Fruit fly (Drosophila melanogaster) S2 (cell line): ENCODE measurements around the gene CG5188.

Experiments
- CG8478 ChIP-seq: fragments of >200 bp; optimal IDR thresholded peaks from 2 replicates; lab custom pipeline; 2018
- CTCF ChIP-seq, 2 experiments: fragments of >200 bp; optimal IDR thresholded peaks; 2 replicates each; lab custom pipeline; 2018

- TF ChIP-seq CG8478 (lab: Kevin White, UChicago), result no peak
- TF ChIP-seq CTCF (optimal IDR thresholded peaks at IDR 0.05; lab: Kevin White, UChicago), result peak in 1 of 2 experiments; percentile 11
These were observed 20.5 kb upstream of the CG5188 start, which contains the start of the genes Ip259 and RpS27A for dm6 chr2L:10408122-10408576.
